Worm (Caenorhabditis elegans) whole organism, midembryonic: Measurements from ENCODE around the gene nst-1.

ENCODE experiments used
- T22C8.4 ChIP-seq: fragments of 200-800 bp; sonication (Bioruptor generic); IDR thresholded peaks from 2 replicates; pipeline ENCODE4 v1.3.6; 2022; ENCODE audit warnings: missing genetic modification characterization, missing compliant biosample characterization
- cog-1 ChIP-seq: sonication (generic microtip); optimal IDR thresholded peaks from 2 replicates; lab custom pipeline; 2016; ENCODE audit warnings: missing genetic modification characterization, missing compliant biosample characterization
- flt-1 ChIP-seq: fragments of 200-800 bp; sonication (Bioruptor generic); IDR thresholded peaks from 2 replicates; pipeline ENCODE4 v1.3.6; 2022; ENCODE audit warnings: missing genetic modification characterization, missing compliant biosample characterization
- klf-2 ChIP-seq: fragments of 200-800 bp; sonication (Bioruptor generic); conservative IDR thresholded peaks from 2 replicates; pipeline ENCODE4 v1.3.6; 2022; ENCODE audit warnings: missing genetic modification reagents, missing genetic modification characterization, missing compliant biosample characterization
- med-1 ChIP-seq: sonication (generic microtip); optimal IDR thresholded peaks from 2 replicates; lab custom pipeline; 2017; ENCODE audit warnings: missing genetic modification characterization, mild to moderate bottlenecking, missing compliant biosample characterization, antibody characterized with exemption, missing genetic modification reagents; ENCODE audit not compliant: insufficient read depth
- ref-1 ChIP-seq: fragments of 200-800 bp; sonication (Bioruptor generic); conservative IDR thresholded peaks from 2 replicates; pipeline ENCODE4 v1.3.6; 2022; ENCODE audit warnings: missing genetic modification reagents, missing genetic modification characterization, missing compliant biosample characterization
- tab-1 ChIP-seq: fragments of 200-800 bp; sonication (Bioruptor generic); IDR thresholded peaks from 2 replicates; pipeline ENCODE4 v1.3.6; 2022; ENCODE audit warnings: missing genetic modification characterization, missing compliant biosample characterization
- ztf-23 ChIP-seq: fragments of 200-800 bp; sonication (Bioruptor generic); IDR thresholded peaks from 2 replicates; pipeline ENCODE4 v1.3.6; 2022; ENCODE audit warnings: missing genetic modification reagents, missing genetic modification characterization, missing compliant biosample characterization
- ztf-29 ChIP-seq: fragments of 200-800 bp; sonication (Bioruptor generic); IDR thresholded peaks from 2 replicates; pipeline ENCODE4 v1.3.6; 2022; ENCODE audit warnings: missing genetic modification reagents, missing genetic modification characterization, missing compliant biosample characterization

Gene nst-1

ce11 chrII:8238155-8238554, 44.9 kb downstream of the nst-1 start, which contains the start of gene nlp-5:
TSS of gene nlp-5 (plus strand) at chrII:8238455.
- TF ChIP-seq T22C8.4 (GFP tag; lab: Robert Waterston, UW) (no peak), ztf-23 (GFP tag; lab: Robert Waterston, UW) (no peak), ztf-29 (GFP tag; lab: Robert Waterston, UW) (no peak), tab-1 (GFP tag; lab: Robert Waterston, UW) (no peak), ref-1 (GFP tag; lab: Robert Waterston, UW) (no peak), cog-1 (no peak)

ce11 chrII:8232489-8232888, 50.5 kb downstream of the nst-1 start, which contains the start of gene M110.7:
TSS of gene M110.7 (plus strand) at chrII:8232789.
- TF ChIP-seq med-1 (no peak), cog-1 (no peak), ref-1 (GFP tag; lab: Robert Waterston, UW) (no peak), ztf-23 (GFP tag; lab: Robert Waterston, UW) (no peak), ztf-29 (GFP tag; lab: Robert Waterston, UW) (no peak), flt-1 (no peak), tab-1 (GFP tag; lab: Robert Waterston, UW) (no peak), T22C8.4 (GFP tag; lab: Robert Waterston, UW) (no peak), klf-2 (GFP tag; lab: Robert Waterston, UW) (no peak)
